Worm (Caenorhabditis elegans) whole organism, midembryonic: Measurements from ENCODE around the gene T01C4.8.

ENCODE experiments used
- T22C8.4 ChIP-seq: fragments of 200-800 bp; sonication (Bioruptor generic); IDR thresholded peaks from 2 replicates; pipeline ENCODE4 v1.3.6; 2022; ENCODE audit warnings: missing genetic modification characterization, missing compliant biosample characterization
- cog-1 ChIP-seq: sonication (generic microtip); optimal IDR thresholded peaks from 2 replicates; lab custom pipeline; 2016; ENCODE audit warnings: missing genetic modification characterization, missing compliant biosample characterization
- flt-1 ChIP-seq: fragments of 200-800 bp; sonication (Bioruptor generic); IDR thresholded peaks from 2 replicates; pipeline ENCODE4 v1.3.6; 2022; ENCODE audit warnings: missing genetic modification characterization, missing compliant biosample characterization
- klf-2 ChIP-seq: fragments of 200-800 bp; sonication (Bioruptor generic); conservative IDR thresholded peaks from 2 replicates; pipeline ENCODE4 v1.3.6; 2022; ENCODE audit warnings: missing genetic modification reagents, missing genetic modification characterization, missing compliant biosample characterization
- med-1 ChIP-seq: sonication (generic microtip); optimal IDR thresholded peaks from 2 replicates; lab custom pipeline; 2017; ENCODE audit warnings: missing genetic modification characterization, mild to moderate bottlenecking, missing compliant biosample characterization, antibody characterized with exemption, missing genetic modification reagents; ENCODE audit not compliant: insufficient read depth
- ref-1 ChIP-seq: fragments of 200-800 bp; sonication (Bioruptor generic); conservative IDR thresholded peaks from 2 replicates; pipeline ENCODE4 v1.3.6; 2022; ENCODE audit warnings: missing genetic modification reagents, missing genetic modification characterization, missing compliant biosample characterization
- tab-1 ChIP-seq: fragments of 200-800 bp; sonication (Bioruptor generic); IDR thresholded peaks from 2 replicates; pipeline ENCODE4 v1.3.6; 2022; ENCODE audit warnings: missing genetic modification characterization, missing compliant biosample characterization
- ztf-23 ChIP-seq: fragments of 200-800 bp; sonication (Bioruptor generic); IDR thresholded peaks from 2 replicates; pipeline ENCODE4 v1.3.6; 2022; ENCODE audit warnings: missing genetic modification reagents, missing genetic modification characterization, missing compliant biosample characterization
- ztf-29 ChIP-seq: fragments of 200-800 bp; sonication (Bioruptor generic); IDR thresholded peaks from 2 replicates; pipeline ENCODE4 v1.3.6; 2022; ENCODE audit warnings: missing genetic modification reagents, missing genetic modification characterization, missing compliant biosample characterization

The T01C4.8 gene

ce11 chrV:7084612-7085139 is 44.7 kb downstream of the T01C4.8 start, which contains the start of gene mys-1:
Gene mys-1, minus strand, starts transcription at chrV:7084662.
- TF ChIP-seq ref-1 (no peak), ztf-23 (GFP tag; lab: Robert Waterston, UW) (peak; percentile 70), klf-2 (no peak), ztf-29 (GFP tag; lab: Robert Waterston, UW) (no peak)

ce11 chrV:7079388-7079787 is 50.0 kb downstream of the T01C4.8 start:
- TF ChIP-seq tab-1 (GFP tag; lab: Robert Waterston, UW) (no peak), flt-1 (GFP tag; lab: Robert Waterston, UW) (no peak), ref-1 (no peak), ztf-23 (GFP tag; lab: Robert Waterston, UW) (no peak), T22C8.4 (GFP tag; lab: Robert Waterston, UW) (no peak), ztf-29 (GFP tag; lab: Robert Waterston, UW) (no peak), cog-1 (no peak), klf-2 (no peak), med-1 (GFP tag; lab: Kevin White, UChicago) (no peak)
